In genomic region chr2L:10665603-10666002, dm6 we compare ENCODE assay signal across 1 fruit fly cellular context.
TF ChIP-seq lines count a peak whose summit lies in the region.

No protein-coding gene starts in this region.

TF ChIP-seq in whole organism, embryonic, 481 proteins besides CTCF, POLR2A, EP300 and RAD21 (continued from another document):
- TF ChIP-seq CG32532 (GFP tag; IDR thresholded peaks at IDR 0.05; lab: Robert Waterston, UW) (peak; percentile 83), CG10147 (GFP tag; optimal IDR thresholded peaks at IDR 0.05; lab: Kevin White, UChicago) (peak; percentile 23), CG12391 (tag; optimal IDR thresholded peaks at IDR 0.05; lab: Kevin White, UChicago) (peak; percentile 80), insv (GFP tag; optimal IDR thresholded peaks at IDR 0.05; lab: Kevin White, UChicago) (no peak), pum (GFP tag; optimal IDR thresholded peaks at IDR 0.05; lab: Kevin White, UChicago) (peak; percentile 82), zen2 (GFP tag; IDR thresholded peaks at IDR 0.05; lab: Robert Waterston, UW; ENCODE audit: partially characterized antibody) (no peak), CG34376 (GFP tag; optimal IDR thresholded peaks at IDR 0.05; lab: Kevin White, UChicago) (no peak), Dfd (GFP tag; optimal IDR thresholded peaks at IDR 0.05; lab: Kevin White, UChicago) (no peak), tap (tag; optimal IDR thresholded peaks at IDR 0.05; lab: Kevin White, UChicago) (peak; percentile 80), Tbp (GFP tag; optimal IDR thresholded peaks at IDR 0.05; lab: Kevin White, UChicago) (no peak), Dad (GFP tag; optimal IDR thresholded peaks at IDR 0.05; lab: Kevin White, UChicago) (peak; percentile 68), mirr (GFP tag; optimal IDR thresholded peaks at IDR 0.05; lab: Kevin White, UChicago) (peak; percentile 15), CoRest (tag; optimal IDR thresholded peaks at IDR 0.05; lab: Kevin White, UChicago) (peak; percentile 78), H15 (GFP tag; IDR thresholded peaks at IDR 0.05; lab: Robert Waterston, UW) (peak; percentile 85), ara (GFP tag; IDR thresholded peaks at IDR 0.05; lab: Robert Waterston, UW) (peak; percentile 79), CG4404 (GFP tag; IDR thresholded peaks at IDR 0.05; lab: Robert Waterston, UW) (peak; percentile 56), br (optimal IDR thresholded peaks at IDR 0.05; lab: Kevin White, UChicago) (no peak), CG17385 (GFP tag; optimal IDR thresholded peaks at IDR 0.05; lab: Kevin White, UChicago) (peak; percentile 76), CG8089 (GFP tag; optimal IDR thresholded peaks at IDR 0.05; lab: Kevin White, UChicago) (peak; percentile 67), CG16815 (GFP tag; optimal IDR thresholded peaks at IDR 0.05; lab: Kevin White, UChicago) (peak; percentile 58), NfI (GFP tag; optimal IDR thresholded peaks at IDR 0.05; lab: Kevin White, UChicago) (peak; percentile 77), Sox102F (GFP tag; optimal IDR thresholded peaks at IDR 0.05; lab: Kevin White, UChicago) (peak; percentile 89), jigr1 (GFP tag; IDR thresholded peaks at IDR 0.05; lab: Robert Waterston, UW) (peak; percentile 75; the same call in 2 of the 3 replicates), amos (GFP tag; IDR thresholded peaks at IDR 0.05; lab: Robert Waterston, UW; ENCODE audit: partially characterized antibody) (no peak), rib (GFP tag; IDR thresholded peaks at IDR 0.05; lab: Robert Waterston, UW) (peak; percentile 47), so (GFP tag; IDR thresholded peaks at IDR 0.05; lab: Robert Waterston, UW) (peak; percentile 86), CG1647 (GFP tag; optimal IDR thresholded peaks at IDR 0.05; lab: Kevin White, UChicago) (peak; percentile 65), CG2875 (GFP tag; optimal IDR thresholded peaks at IDR 0.05; lab: Kevin White, UChicago) (peak; percentile 49), pzg (GFP tag; optimal IDR thresholded peaks at IDR 0.05; lab: Kevin White, UChicago) (no peak), CG2116 (GFP tag; optimal IDR thresholded peaks at IDR 0.05; lab: Kevin White, UChicago) (peak; percentile 40)
